Worm (Caenorhabditis elegans) whole organism, L2 larva: ENCODE measurements around the gene trpp-4.

ENCODE experiments used
- C34F6.9 ChIP-seq: fragments of 150-350 bp; optimal IDR thresholded peaks from 2 replicates; lab custom pipeline; 2014; ENCODE audit warnings: missing biosample characterization, missing genetic modification characterization
- F13H6.1 ChIP-seq: sonication (generic microtip); optimal IDR thresholded peaks from 2 replicates; lab custom pipeline; 2016; ENCODE audit warnings: missing genetic modification characterization, missing compliant biosample characterization
- R02D3.7 ChIP-seq: fragments of 150-350 bp; optimal IDR thresholded peaks from 2 replicates; lab custom pipeline; 2014; ENCODE audit warnings: missing biosample characterization, missing genetic modification characterization
- Y55F3AM.14 ChIP-seq: fragments of 200-800 bp; sonication (Bioruptor generic); optimal IDR thresholded peaks from 2 replicates; lab custom pipeline; 2018; ENCODE audit warnings: mild to moderate bottlenecking, missing genetic modification characterization, missing compliant biosample characterization
- ZK546.5 ChIP-seq: sonication (generic microtip); optimal IDR thresholded peaks from 2 replicates; lab custom pipeline; 2017; ENCODE audit warnings: missing biosample characterization, missing genetic modification characterization
- alr-1 ChIP-seq: fragments of 150-350 bp; optimal IDR thresholded peaks from 2 replicates; lab custom pipeline; 2014; ENCODE audit warnings: missing biosample characterization, missing genetic modification characterization
- ama-1 ChIP-seq: fragments of 150-350 bp; optimal IDR thresholded peaks from 2 replicates; lab custom pipeline; 2018; ENCODE audit warnings: inconsistent platforms
- blmp-1 ChIP-seq: sonication (generic microtip); optimal IDR thresholded peaks from 2 replicates; lab custom pipeline; 2017; ENCODE audit warnings: missing genetic modification characterization, mild to moderate bottlenecking, missing compliant biosample characterization, antibody characterized with exemption, moderate library complexity; ENCODE audit not compliant: insufficient read depth
- ceh-16 ChIP-seq: fragments of 150-350 bp; optimal IDR thresholded peaks from 2 replicates; lab custom pipeline; 2014; ENCODE audit warnings: missing biosample characterization, missing genetic modification characterization
- ceh-82 ChIP-seq: fragments of 150-350 bp; optimal IDR thresholded peaks from 2 replicates; lab custom pipeline; 2014; ENCODE audit warnings: missing biosample characterization, missing genetic modification characterization
- crh-2 ChIP-seq: sonication (generic microtip); optimal IDR thresholded peaks from 2 replicates; lab custom pipeline; 2017; ENCODE audit warnings: missing biosample characterization, missing genetic modification characterization
- dmd-4 ChIP-seq: sonication (generic microtip); optimal IDR thresholded peaks from 2 replicates; lab custom pipeline; 2017; ENCODE audit warnings: missing biosample characterization, missing genetic modification characterization
- egl-27 ChIP-seq: sonication (generic microtip); optimal IDR thresholded peaks from 3 replicates; lab custom pipeline; 2017; ENCODE audit warnings: missing biosample characterization, missing genetic modification reagents, missing genetic modification characterization
- elt-1 ChIP-seq: fragments of 150-350 bp; optimal IDR thresholded peaks from 2 replicates; lab custom pipeline; 2014; ENCODE audit warnings: missing biosample characterization, missing genetic modification characterization
- elt-3 ChIP-seq: sonication (generic microtip); optimal IDR thresholded peaks from 2 replicates; lab custom pipeline; 2017; ENCODE audit warnings: missing biosample characterization, missing genetic modification characterization
- fos-1 ChIP-seq: fragments of 150-350 bp; optimal IDR thresholded peaks from 2 replicates; lab custom pipeline; 2014; ENCODE audit warnings: missing biosample characterization, missing genetic modification characterization
- gmeb-1 ChIP-seq: fragments of 150-350 bp; optimal IDR thresholded peaks from 2 replicates; lab custom pipeline; 2014; ENCODE audit warnings: missing biosample characterization, missing genetic modification characterization
- lin-11 ChIP-seq: fragments of 150-350 bp; sonication (generic microtip); optimal IDR thresholded peaks from 2 replicates; lab custom pipeline; 2014; ENCODE audit warnings: missing biosample characterization, missing genetic modification characterization, inconsistent platforms, mixed read lengths
- lin-13 ChIP-seq: fragments of 150-350 bp; optimal IDR thresholded peaks from 2 replicates; lab custom pipeline; 2014; ENCODE audit warnings: missing biosample characterization, missing genetic modification reagents, missing genetic modification characterization
- lin-39 ChIP-seq: fragments of 150-350 bp; optimal IDR thresholded peaks from 2 replicates; lab custom pipeline; 2014; ENCODE audit warnings: missing biosample characterization, missing genetic modification reagents, missing genetic modification characterization
- lsy-2 ChIP-seq, 2 experiments: fragments of 150-350 bp in 1 of 2; sonication (generic microtip) in 1 of 2; optimal IDR thresholded peaks; 2 replicates each; lab custom pipeline; 2014 to 2017; ENCODE audit warnings: missing biosample characterization in 2 of 2, missing genetic modification characterization in 2 of 2
- mab-5 ChIP-seq: fragments of 150-350 bp; optimal IDR thresholded peaks from 2 replicates; lab custom pipeline; 2014; ENCODE audit warnings: missing biosample characterization, missing genetic modification characterization
- mbf-1 ChIP-seq: sonication (generic microtip); optimal IDR thresholded peaks from 2 replicates; lab custom pipeline; 2017; ENCODE audit warnings: missing biosample characterization, missing genetic modification characterization
- mdl-1 ChIP-seq, 2 experiments: fragments of 150-350 bp in 1 of 2; sonication (generic microtip) in 1 of 2; optimal IDR thresholded peaks; 2 replicates each; lab custom pipeline; 2017; ENCODE audit warnings: missing biosample characterization in 2 of 2, missing genetic modification characterization in 2 of 2
- nhr-10 ChIP-seq: sonication (generic microtip); optimal IDR thresholded peaks from 2 replicates; lab custom pipeline; 2017; ENCODE audit warnings: missing biosample characterization, missing genetic modification characterization
- nhr-11 ChIP-seq: fragments of 150-350 bp; optimal IDR thresholded peaks from 2 replicates; lab custom pipeline; 2014; ENCODE audit warnings: missing biosample characterization, missing genetic modification characterization
- nhr-12 ChIP-seq: fragments of 150-350 bp; optimal IDR thresholded peaks from 2 replicates; lab custom pipeline; 2014; ENCODE audit warnings: missing biosample characterization, missing genetic modification characterization
- nhr-129 ChIP-seq: fragments of 150-350 bp; optimal IDR thresholded peaks from 2 replicates; lab custom pipeline; 2014; ENCODE audit warnings: missing biosample characterization, missing genetic modification characterization
- nhr-21 ChIP-seq: fragments of 150-350 bp; optimal IDR thresholded peaks from 2 replicates; lab custom pipeline; 2014; ENCODE audit warnings: missing biosample characterization, missing genetic modification characterization
- nhr-23 ChIP-seq: fragments of 150-350 bp; optimal IDR thresholded peaks from 2 replicates; lab custom pipeline; 2014; ENCODE audit warnings: missing biosample characterization, missing genetic modification reagents, missing genetic modification characterization
- nhr-237 ChIP-seq: fragments of 150-350 bp; optimal IDR thresholded peaks from 2 replicates; lab custom pipeline; 2014; ENCODE audit warnings: missing biosample characterization, missing genetic modification characterization
- nhr-25 ChIP-seq: fragments of 150-350 bp; sonication (generic microtip); optimal IDR thresholded peaks from 3 replicates; lab custom pipeline; 2014; ENCODE audit warnings: missing biosample characterization, missing genetic modification characterization
- nhr-6 ChIP-seq: fragments of 150-350 bp; optimal IDR thresholded peaks from 2 replicates; lab custom pipeline; 2014; ENCODE audit warnings: missing biosample characterization, missing genetic modification characterization
- nhr-77 ChIP-seq: fragments of 150-350 bp; optimal IDR thresholded peaks from 2 replicates; lab custom pipeline; 2014; ENCODE audit warnings: missing biosample characterization, missing genetic modification characterization
- peb-1 ChIP-seq: fragments of 150-350 bp; optimal IDR thresholded peaks from 2 replicates; lab custom pipeline; 2014; ENCODE audit warnings: missing biosample characterization, missing genetic modification characterization
- sem-4 ChIP-seq: fragments of 150-350 bp; optimal IDR thresholded peaks from 2 replicates; lab custom pipeline; 2014; ENCODE audit warnings: missing biosample characterization, missing genetic modification reagents, missing genetic modification characterization
- skn-1 ChIP-seq: sonication (generic microtip); optimal IDR thresholded peaks from 2 replicates; lab custom pipeline; 2017; ENCODE audit warnings: missing biosample characterization, missing genetic modification characterization
- sma-3 ChIP-seq: sonication (generic microtip); optimal IDR thresholded peaks from 2 replicates; lab custom pipeline; 2016; ENCODE audit warnings: missing genetic modification reagents, missing genetic modification characterization, missing compliant biosample characterization
- sma-9 ChIP-seq, 2 experiments: fragments of 150-350 bp in 1 of 2; sonication (generic microtip) in 1 of 2; optimal IDR thresholded peaks; 2 replicates each; lab custom pipeline; 2014 to 2016; ENCODE audit warnings: missing genetic modification characterization in 2 of 2, mild to moderate bottlenecking in 1 of 2, missing biosample characterization in 1 of 2, missing compliant biosample characterization in 1 of 2, missing genetic modification reagents in 1 of 2, moderate library complexity in 1 of 2
- snpc-4 ChIP-seq: fragments of 150-350 bp; optimal IDR thresholded peaks from 2 replicates; lab custom pipeline; 2014; ENCODE audit warnings: missing biosample characterization, missing genetic modification characterization
- unc-39 ChIP-seq: fragments of 150-350 bp; optimal IDR thresholded peaks from 2 replicates; lab custom pipeline; 2014; ENCODE audit warnings: missing biosample characterization, missing genetic modification characterization
- unc-55 ChIP-seq: fragments of 150-350 bp; sonication (generic microtip); optimal IDR thresholded peaks from 3 replicates; lab custom pipeline; 2014; ENCODE audit warnings: missing biosample characterization, missing genetic modification reagents, missing genetic modification characterization
- unc-62 ChIP-seq: fragments of 150-350 bp; optimal IDR thresholded peaks from 2 replicates; lab custom pipeline; 2014; ENCODE audit warnings: missing biosample characterization, missing genetic modification reagents, missing genetic modification characterization
- zag-1 ChIP-seq: fragments of 150-350 bp; optimal IDR thresholded peaks from 2 replicates; lab custom pipeline; 2014; ENCODE audit warnings: missing biosample characterization, missing genetic modification characterization
- ztf-1 ChIP-seq: fragments of 200-800 bp; sonication (Bioruptor generic); conservative IDR thresholded peaks from 2 replicates; pipeline ENCODE4 v1.3.6; 2022; ENCODE audit warnings: missing genetic modification characterization, missing compliant biosample characterization
- ztf-11 ChIP-seq: sonication (generic microtip); optimal IDR thresholded peaks from 2 replicates; lab custom pipeline; 2017; ENCODE audit warnings: missing biosample characterization, missing genetic modification characterization
- ztf-4 ChIP-seq: fragments of 150-350 bp; optimal IDR thresholded peaks from 2 replicates; lab custom pipeline; 2014; ENCODE audit warnings: missing biosample characterization, missing genetic modification characterization

trpp-4 gene

DNA sequence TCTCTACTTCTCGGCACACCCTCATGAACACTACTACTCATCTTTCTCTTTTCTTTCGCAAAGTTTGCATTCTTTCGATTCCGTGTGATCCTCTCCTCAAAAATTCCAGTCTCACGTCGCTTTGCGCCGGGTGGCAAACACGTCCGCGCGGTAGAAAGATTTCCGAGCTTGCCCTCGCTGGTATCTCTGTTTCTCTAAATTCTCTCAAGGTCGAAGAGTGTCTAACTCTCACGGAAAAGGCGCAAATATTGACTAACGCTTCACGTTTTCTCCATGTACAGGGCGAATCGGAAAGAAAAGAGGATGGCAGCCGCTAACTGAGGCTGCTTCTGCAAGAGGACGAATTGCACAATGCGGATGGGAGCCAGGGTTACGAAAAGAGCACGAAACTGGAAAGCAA, 22.6 kb downstream of the trpp-4 start:
- TF ChIP-seq nhr-21 (no peak), ztf-11 (tag; lab: Kevin White, UChicago) (no peak), lsy-2 (tag; optimal IDR thresholded peaks at IDR 0.05; lab: Kevin White, UChicago) (no peak), blmp-1 (tag; lab: Kevin White, UChicago) (no peak), fos-1 (tag; lab: Kevin White, UChicago) (no peak), ama-1 (no peak), elt-3 (tag; lab: Kevin White, UChicago) (no peak), sma-9 (GFP tag; optimal IDR thresholded peaks at IDR 0.05; lab: Kevin White, UChicago) (no peak), sma-9 (tag; optimal IDR thresholded peaks at IDR 0.05; lab: Kevin White, UChicago) (no peak), lin-13 (no peak), nhr-129 (tag; lab: Kevin White, UChicago) (peak; percentile 0), F13H6.1 (tag; lab: Kevin White, UChicago) (peak; percentile 62), ceh-82 (tag; lab: Kevin White, UChicago) (no peak), nhr-23 (tag; lab: Kevin White, UChicago) (no peak)

DNA sequence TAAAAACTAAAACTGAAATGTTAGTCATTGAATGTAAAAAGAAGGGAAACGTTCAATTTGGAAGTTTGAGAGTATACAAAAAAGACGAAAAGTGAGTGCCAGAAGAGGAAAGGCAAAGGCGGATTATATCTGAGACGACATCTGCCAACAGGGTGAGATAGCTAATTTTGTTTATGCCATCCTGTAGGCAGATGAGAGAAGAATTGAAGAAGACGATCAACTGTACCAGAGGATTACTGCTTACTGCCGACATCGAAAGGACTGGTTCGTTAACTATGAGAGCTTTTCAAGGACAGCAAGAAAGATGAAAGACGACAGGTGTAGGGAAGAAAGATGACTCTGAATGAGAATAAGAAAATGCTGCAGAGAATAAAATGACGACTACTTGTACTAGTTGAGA, 23.4 kb downstream of the trpp-4 start:
- TF ChIP-seq nhr-25 (tag; lab: Kevin White, UChicago), result peak; percentile 49
- TF ChIP-seq ztf-1, result no peak
- no peak for TF ChIP-seq peb-1
- TF ChIP-seq nhr-23 (tag; lab: Kevin White, UChicago), result no peak
- no peak for TF ChIP-seq nhr-10 (tag; lab: Kevin White, UChicago)
- no peak for TF ChIP-seq lsy-2 (tag; optimal IDR thresholded peaks at IDR 0.05; lab: Kevin White, UChicago)
- no peak for TF ChIP-seq Y55F3AM.14 (GFP tag; lab: Kevin White, UChicago)
- no peak for TF ChIP-seq sma-3
- peak; percentile 30 for TF ChIP-seq nhr-129 (tag; lab: Kevin White, UChicago)

- TF ChIP-seq blmp-1 (tag; lab: Kevin White, UChicago), result no peak
- no peak for TF ChIP-seq sma-3
- TF ChIP-seq nhr-21, result peak; percentile 0
- no peak for TF ChIP-seq lin-11 (tag; lab: Kevin White, UChicago)
- no peak for TF ChIP-seq nhr-11 (tag; lab: Kevin White, UChicago)
- TF ChIP-seq zag-1 (tag; lab: Kevin White, UChicago), result no peak
- no peak for TF ChIP-seq ama-1
- TF ChIP-seq nhr-12 (tag; lab: Kevin White, UChicago), result no peak
- no peak for TF ChIP-seq nhr-237
- no peak for TF ChIP-seq nhr-10 (tag; lab: Kevin White, UChicago)
- no peak for TF ChIP-seq skn-1 (tag; lab: Kevin White, UChicago)
- no peak for TF ChIP-seq egl-27 (tag; lab: Kevin White, UChicago)
- TF ChIP-seq ztf-1, result no peak
- no peak for TF ChIP-seq elt-1 (tag; lab: Kevin White, UChicago)
- TF ChIP-seq ZK546.5, result no peak
- no peak for TF ChIP-seq R02D3.7 (tag; lab: Kevin White, UChicago)
- peak; percentile 42 for TF ChIP-seq sma-9 (GFP tag; optimal IDR thresholded peaks at IDR 0.05; lab: Kevin White, UChicago)
- TF ChIP-seq sma-9 (tag; optimal IDR thresholded peaks at IDR 0.05; lab: Kevin White, UChicago), result no peak
- peak; percentile 20 for TF ChIP-seq crh-2 (tag; lab: Kevin White, UChicago)
- TF ChIP-seq unc-39 (tag; lab: Kevin White, UChicago), result no peak
- TF ChIP-seq lin-13, result peak; percentile 12
- TF ChIP-seq ceh-16 (tag; lab: Kevin White, UChicago), result no peak
- no peak for TF ChIP-seq elt-3 (tag; lab: Kevin White, UChicago)
- TF ChIP-seq nhr-25 (tag; lab: Kevin White, UChicago), result peak; percentile 5
- TF ChIP-seq snpc-4 (tag; lab: Kevin White, UChicago), result no peak
- no peak for TF ChIP-seq nhr-77 (tag; lab: Kevin White, UChicago)
- no peak for TF ChIP-seq mab-5 (tag; lab: Kevin White, UChicago)
- TF ChIP-seq ceh-82 (tag; lab: Kevin White, UChicago), result no peak
- TF ChIP-seq dmd-4 (tag; lab: Kevin White, UChicago), result no peak
- peak; percentile 17 for TF ChIP-seq gmeb-1
- TF ChIP-seq mbf-1 (tag; lab: Kevin White, UChicago), result no peak
- peak; percentile 10 for TF ChIP-seq sem-4 (tag; lab: Kevin White, UChicago)
- TF ChIP-seq unc-55 (GFP tag; lab: Kevin White, UChicago), result no peak
- no peak for TF ChIP-seq Y55F3AM.14 (GFP tag; lab: Kevin White, UChicago)
- peak; percentile 71 for TF ChIP-seq fos-1 (tag; lab: Kevin White, UChicago)
- no peak for TF ChIP-seq nhr-6 (tag; lab: Kevin White, UChicago)
- no peak for TF ChIP-seq nhr-23 (tag; lab: Kevin White, UChicago)
- peak; percentile 8 for TF ChIP-seq C34F6.9 (tag; lab: Kevin White, UChicago)
- no peak for TF ChIP-seq ztf-4 (tag; lab: Kevin White, UChicago)
- no peak for TF ChIP-seq ztf-11 (tag; lab: Kevin White, UChicago)
- peak in 1 of 2 experiments; percentile 21 for TF ChIP-seq lsy-2 (tag; optimal IDR thresholded peaks at IDR 0.05; lab: Kevin White, UChicago)
- peak; percentile 25 for TF ChIP-seq nhr-129 (tag; lab: Kevin White, UChicago)
- TF ChIP-seq unc-62, result no peak
- peak in 1 of 2 experiments; percentile 15 for TF ChIP-seq mdl-1 (tag; optimal IDR thresholded peaks at IDR 0.05; lab: Kevin White, UChicago)
- TF ChIP-seq lin-39 (tag; lab: Kevin White, UChicago), result no peak
- no peak for TF ChIP-seq alr-1
- TF ChIP-seq peb-1, result no peak
Measured at ce11 chrV:9424514-9424913, 24.4 kb downstream of the trpp-4 start.
